Fruit fly (Drosophila melanogaster) whole organism: ENCODE results near the gene Osi24.

Experiments
- CG8478 ChIP-seq: fragments of >200 bp; optimal IDR thresholded peaks from 2 replicates; lab custom pipeline; 2018; ENCODE audit warnings: inconsistent platforms
- Dll ChIP-seq: fragments of >200 bp; optimal IDR thresholded peaks from 2 replicates; lab custom pipeline; 2017
- EcR ChIP-seq, 2 experiments: fragments of >200 bp; optimal IDR thresholded peaks; 2 replicates each; lab custom pipeline; 2017; ENCODE audit warnings: missing biosample characterization in 2 of 2, missing genetic modification characterization in 2 of 2, missing genetic modification reagents in 2 of 2
- pan ChIP-seq: fragments of >200 bp; optimal IDR thresholded peaks from 2 replicates; lab custom pipeline; 2017
- psq ChIP-seq: fragments of >200 bp; optimal IDR thresholded peaks from 2 replicates; lab custom pipeline; 2017
- usp ChIP-seq: fragments of >200 bp; optimal IDR thresholded peaks from 2 replicates; lab custom pipeline; 2017; ENCODE audit warnings: missing biosample characterization, missing genetic modification characterization, mixed read lengths

Osi24 gene

DNA sequence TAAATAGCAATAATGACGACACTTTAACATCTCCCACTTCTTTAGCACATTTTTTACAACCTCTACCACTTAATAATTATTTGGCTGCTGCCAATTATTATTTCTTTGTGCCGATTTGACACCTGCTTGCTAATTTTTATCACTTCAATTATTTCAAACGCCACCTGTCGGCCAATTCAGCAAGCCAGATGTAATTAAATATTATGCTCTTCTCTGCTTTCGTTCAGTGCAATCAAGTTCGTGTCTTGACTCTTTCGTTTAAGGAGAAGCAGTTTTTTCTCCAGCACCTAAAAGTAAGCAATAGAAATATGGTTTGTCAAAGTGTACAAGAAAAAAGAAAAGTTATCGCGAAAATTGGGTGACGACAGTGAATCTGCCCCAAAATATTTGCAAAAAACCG is 55.8 kb downstream of the Osi24 start:
- no peak for TF ChIP-seq pan (lab: Kevin White, UChicago)
- no peak for TF ChIP-seq psq (lab: Kevin White, UChicago)
- TF ChIP-seq Dll (lab: Kevin White, UChicago), result no peak
- no peak for TF ChIP-seq EcR (GFP tag; optimal IDR thresholded peaks at IDR 0.05; lab: Kevin White, UChicago)
- no peak for TF ChIP-seq CG8478 (lab: Kevin White, UChicago)
- no peak for TF ChIP-seq usp (GFP tag; lab: Kevin White, UChicago)

DNA sequence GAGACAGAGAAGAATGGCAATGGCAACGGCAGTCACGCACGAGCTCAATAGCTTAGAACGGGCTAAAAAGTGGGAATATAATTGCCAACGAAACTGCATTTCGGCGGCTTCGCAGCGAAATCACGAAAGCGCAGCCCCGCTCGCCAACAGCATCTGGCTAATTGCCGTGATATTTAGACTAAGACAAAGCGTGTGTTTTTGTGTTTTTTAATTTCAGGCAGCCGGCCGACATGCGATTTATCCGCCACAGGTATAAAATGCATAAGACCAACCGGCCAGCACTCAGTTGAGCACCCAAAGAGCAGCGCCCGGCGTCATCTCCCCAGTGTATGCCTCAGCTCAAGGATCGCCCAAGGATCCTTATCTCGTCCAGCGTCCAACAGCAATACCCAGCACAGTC is 56.3 kb downstream of the Osi24 start, which contains the start of gene Osi8:
Gene Osi8, plus strand, starts transcription at position 301 of the 400 bp plus-strand sequence.
- TF ChIP-seq Dll (lab: Kevin White, UChicago) (no peak), usp (GFP tag; lab: Kevin White, UChicago) (no peak), pan (lab: Kevin White, UChicago) (no peak), CG8478 (lab: Kevin White, UChicago) (no peak), EcR (GFP tag; optimal IDR thresholded peaks at IDR 0.05; lab: Kevin White, UChicago) (no peak), psq (lab: Kevin White, UChicago) (no peak)
